Fruit fly (Drosophila melanogaster): Measurements from ENCODE around the gene CG14252.

DNA sequence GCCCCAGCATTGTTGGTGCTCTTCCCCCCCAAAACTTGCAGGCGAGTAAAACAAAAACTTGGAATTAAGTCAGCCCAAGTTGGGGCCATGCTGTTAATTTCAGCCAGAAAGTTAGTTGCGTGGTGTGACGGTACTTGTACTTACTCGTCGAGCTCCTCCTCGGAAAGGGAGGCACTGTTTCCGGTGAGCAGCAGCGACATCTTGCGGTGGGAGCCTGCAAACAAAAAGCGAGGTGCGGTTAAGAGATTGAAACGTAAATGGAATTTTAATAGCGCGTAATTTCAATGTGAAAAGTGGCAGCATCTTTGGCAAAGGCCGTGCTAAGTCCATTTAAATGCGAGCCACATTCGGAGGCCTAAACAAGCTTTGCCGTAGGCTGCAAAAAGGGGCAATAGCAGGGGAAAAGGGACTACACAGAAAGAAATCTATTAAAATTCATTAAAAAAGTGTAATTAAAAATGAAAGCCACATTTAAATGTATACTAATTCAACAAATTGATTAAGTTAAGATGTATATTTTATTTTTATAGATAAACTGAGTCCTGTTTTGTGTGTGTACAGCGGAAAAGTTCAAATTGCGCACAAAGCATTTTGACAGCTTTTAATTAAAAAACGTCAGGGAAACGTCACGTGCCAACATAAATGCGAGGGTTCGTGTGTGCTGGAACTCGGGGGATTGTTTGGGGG lies 11.2 kb downstream of the CG14252 start:
- TF ChIP-seq kay (GFP tag; ENCODE audit: borderline replicate concordance) (no peak), Hr96 (GFP tag; optimal IDR thresholded peaks at IDR 0.05) (no peak), toe (GFP tag; optimal IDR thresholded peaks at IDR 0.05) (no peak), tj (GFP tag; optimal IDR thresholded peaks at IDR 0.05) (no peak), Mnt (GFP tag; optimal IDR thresholded peaks at IDR 0.05) (no peak), Crg-1 (GFP tag; optimal IDR thresholded peaks at IDR 0.05) (no peak)

All from whole organism, adult.